Fruit fly (Drosophila melanogaster): ENCODE data around the gene CG11585.
A peak's percentile ranks its signal among the peaks of the same experiment; 100 is the strongest.

Gene CG11585

DNA sequence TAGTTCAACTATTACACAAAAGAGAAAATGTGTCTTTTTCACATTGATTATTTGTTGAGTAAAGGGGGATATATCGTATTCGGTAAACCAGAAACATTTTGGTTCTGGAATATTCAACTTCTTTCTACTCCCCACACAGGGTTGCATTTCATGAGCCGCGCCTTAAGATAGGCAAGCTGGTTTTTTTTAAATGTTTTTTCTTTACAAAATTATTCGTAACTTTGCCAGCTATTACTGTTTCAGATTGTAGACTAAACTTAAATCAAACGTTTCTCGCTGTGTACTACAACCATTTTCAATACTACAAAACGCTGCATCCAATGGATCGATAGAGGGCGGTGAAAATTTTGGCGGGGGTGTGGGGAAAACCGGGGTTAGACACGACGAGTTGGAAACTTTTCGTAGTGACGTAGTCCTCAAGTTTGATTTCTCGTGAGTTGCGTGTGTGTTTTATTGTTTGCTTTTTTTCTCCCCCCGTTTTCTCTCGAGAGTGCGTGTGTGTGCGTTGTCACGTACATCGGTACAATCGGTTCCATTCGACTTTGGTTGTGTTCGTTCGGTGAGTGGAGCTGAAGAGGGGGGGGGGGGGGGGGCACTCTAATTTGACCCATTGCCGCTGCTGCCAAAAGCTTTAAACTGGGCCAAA is 24.3 kb downstream of the CG11585 start (continued):
- TF ChIP-seq CG6683 (GFP tag; optimal IDR thresholded peaks at IDR 0.05) (no peak), grau (tag; optimal IDR thresholded peaks at IDR 0.05) (peak; percentile 40), CG8924 (tag; optimal IDR thresholded peaks at IDR 0.05) (peak; percentile 21), CG17186 (GFP tag; optimal IDR thresholded peaks at IDR 0.05) (no peak), BEAF-32 (GFP tag; optimal IDR thresholded peaks at IDR 0.05) (no peak), CG31388 (GFP tag; optimal IDR thresholded peaks at IDR 0.05) (no peak), ftz-f1 (GFP tag; optimal IDR thresholded peaks at IDR 0.05) (no peak), phol (tag; optimal IDR thresholded peaks at IDR 0.05) (peak; percentile 50), zf30C (GFP tag; optimal IDR thresholded peaks at IDR 0.05) (peak; percentile 19), wdn (GFP tag; IDR thresholded peaks at IDR 0.05) (no peak), gro (GFP tag; optimal IDR thresholded peaks at IDR 0.05) (no peak), HHEX (GFP tag; optimal IDR thresholded peaks at IDR 0.05) (peak; percentile 61), Lpt (GFP tag; optimal IDR thresholded peaks at IDR 0.05) (no peak), Dll (GFP tag; IDR thresholded peaks at IDR 0.05; ENCODE audit: partially characterized antibody) (0 out of 4 replicates have a peak, but pooled peaks have one; percentile 23), gcm (GFP tag; optimal IDR thresholded peaks at IDR 0.05) (peak; percentile 39), so (GFP tag; IDR thresholded peaks at IDR 0.05) (no peak), Drgx (GFP tag; IDR thresholded peaks at IDR 0.05) (peak; percentile 43), Fer1 (GFP tag; optimal IDR thresholded peaks at IDR 0.05) (peak; percentile 34), croc (GFP tag; conservative IDR thresholded peaks at IDR 0.05) (no peak), CG13894 (tag; optimal IDR thresholded peaks at IDR 0.05) (peak; percentile 49), CrebB (tag; optimal IDR thresholded peaks at IDR 0.05) (no peak), CG2120 (GFP tag; optimal IDR thresholded peaks at IDR 0.05) (peak; percentile 50), bcd (GFP tag; optimal IDR thresholded peaks at IDR 0.05) (peak; percentile 12), Hr51 (GFP tag; optimal IDR thresholded peaks at IDR 0.05) (peak in 1 of 2 experiments; percentile 57), PHDP (tag; optimal IDR thresholded peaks at IDR 0.05) (peak; percentile 22), CG3726 (GFP tag; IDR thresholded peaks at IDR 0.05) (no peak), mam (GFP tag; optimal IDR thresholded peaks at IDR 0.05) (peak; percentile 14), CG9215 (GFP tag; IDR thresholded peaks at IDR 0.05) (no peak), kah (GFP tag; optimal IDR thresholded peaks at IDR 0.05) (no peak), zen (tag; optimal IDR thresholded peaks at IDR 0.05) (no peak), CG14710 (tag; optimal IDR thresholded peaks at IDR 0.05) (peak; percentile 11), CG15514 (GFP tag; optimal IDR thresholded peaks at IDR 0.05) (peak; percentile 3), bab2 (GFP tag; optimal IDR thresholded peaks at IDR 0.05) (peak; percentile 7), CG17568 (GFP tag; optimal IDR thresholded peaks at IDR 0.05) (peak; percentile 24), HLH4C (GFP tag; IDR thresholded peaks at IDR 0.05; ENCODE audit: partially characterized antibody) (no peak), Sox102F (GFP tag; optimal IDR thresholded peaks at IDR 0.05) (peak; percentile 51), Hr78 (GFP tag; optimal IDR thresholded peaks at IDR 0.05) (peak in 1 of 2 experiments; percentile 69), tap (tag; optimal IDR thresholded peaks at IDR 0.05) (peak; percentile 22), Doc2 (GFP tag; IDR thresholded peaks at IDR 0.05) (no peak), CG8765 (GFP tag; IDR thresholded peaks at IDR 0.05) (no peak), CG2116 (GFP tag; optimal IDR thresholded peaks at IDR 0.05) (peak; percentile 95), CG12071 (GFP tag; optimal IDR thresholded peaks at IDR 0.05) (peak; percentile 13), tin (GFP tag; optimal IDR thresholded peaks at IDR 0.05) (peak; percentile 15), CG2712 (tag; optimal IDR thresholded peaks at IDR 0.05) (peak; percentile 44), Hand (GFP tag; optimal IDR thresholded peaks at IDR 0.05) (no peak), eve (GFP tag; optimal IDR thresholded peaks at IDR 0.05) (peak in 1 of 2 experiments; percentile 53), Hey (tag; optimal IDR thresholded peaks at IDR 0.05) (no peak), B-H1 (GFP tag; IDR thresholded peaks at IDR 0.05) (0 out of 3 replicates have a peak, but pooled peaks have one; percentile 33), CTCF (GFP tag; optimal IDR thresholded peaks at IDR 0.05) (no peak)
